Worm (Caenorhabditis elegans) whole organism, L1 larva: ENCODE data around the gene rhgf-1.

Experiments
- C04F5.9 ChIP-seq: sonication (generic microtip); optimal IDR thresholded peaks from 2 replicates; lab custom pipeline; 2016; ENCODE audit warnings: missing genetic modification characterization, missing compliant biosample characterization
- C16A3.4 ChIP-seq: fragments of 150-350 bp; optimal IDR thresholded peaks from 2 replicates; lab custom pipeline; 2014; ENCODE audit warnings: missing biosample characterization, missing genetic modification characterization
- ama-1 ChIP-seq: fragments of 150-350 bp; optimal IDR thresholded peaks from 2 replicates; lab custom pipeline; 2014
- ceh-63 ChIP-seq: fragments of 200-800 bp; sonication (Bioruptor generic); optimal IDR thresholded peaks from 2 replicates; lab custom pipeline; 2018; ENCODE audit warnings: mild to moderate bottlenecking, missing genetic modification characterization, missing compliant biosample characterization
- ceh-88 ChIP-seq: fragments of 200-800 bp; sonication (Bioruptor generic); IDR thresholded peaks from 2 replicates; pipeline ENCODE4 v1.3.6; 2022; ENCODE audit warnings: missing genetic modification characterization, missing compliant biosample characterization
- ces-1 ChIP-seq: fragments of 150-350 bp; optimal IDR thresholded peaks from 2 replicates; lab custom pipeline; 2014; ENCODE audit warnings: missing biosample characterization, missing genetic modification reagents, missing genetic modification characterization
- dpl-1 ChIP-seq, 3 experiments: fragments of 150-350 bp in 2 of 3; sonication (generic microtip) in 1 of 3; optimal IDR thresholded peaks; 2 replicates each; lab custom pipeline; 2014 to 2017; ENCODE audit warnings: missing biosample characterization in 3 of 3, missing genetic modification characterization in 3 of 3, missing genetic modification reagents in 3 of 3
- dsc-1 ChIP-seq: sonication (generic microtip); optimal IDR thresholded peaks from 2 replicates; lab custom pipeline; 2016; ENCODE audit warnings: mild to moderate bottlenecking, missing genetic modification characterization, missing compliant biosample characterization
- efl-1 ChIP-seq, 4 experiments: fragments of 150-350 bp; optimal IDR thresholded peaks in 3 of 4; peaks in 1 of 4; 1 replicate in 1 of 4; 2 replicates in 3 of 4; lab custom pipeline; 2014; ENCODE audit warnings: missing biosample characterization in 2 of 4, missing genetic modification characterization in 2 of 4, missing genetic modification reagents in 2 of 4
- efl-3 ChIP-seq: fragments of 200-800 bp; sonication (Bioruptor generic); optimal IDR thresholded peaks from 2 replicates; lab custom pipeline; 2018; ENCODE audit warnings: mild to moderate bottlenecking, missing genetic modification characterization, missing compliant biosample characterization
- egl-13 ChIP-seq: sonication (generic microtip); optimal IDR thresholded peaks from 2 replicates; lab custom pipeline; 2016; ENCODE audit warnings: missing genotype, missing genetic modification reagents, missing genetic modification characterization, missing compliant biosample characterization
- elt-2 ChIP-seq: sonication (generic microtip); optimal IDR thresholded peaks from 2 replicates; lab custom pipeline; 2016; ENCODE audit warnings: missing genetic modification characterization, mild to moderate bottlenecking, inconsistent platforms, missing compliant biosample characterization, missing genetic modification reagents
- ets-5 ChIP-seq: fragments of 200-800 bp; sonication (Bioruptor generic); IDR thresholded peaks from 2 replicates; pipeline ENCODE4 v1.3.6; 2022; ENCODE audit warnings: missing genetic modification characterization, missing compliant biosample characterization
- fkh-10 ChIP-seq: sonication (generic microtip); optimal IDR thresholded peaks from 2 replicates; lab custom pipeline; 2017; ENCODE audit warnings: missing biosample characterization, missing genetic modification reagents, missing genetic modification characterization
- fkh-4 ChIP-seq: sonication (generic microtip); optimal IDR thresholded peaks from 2 replicates; lab custom pipeline; 2016; ENCODE audit warnings: missing compliant biosample characterization, missing genetic modification characterization, borderline replicate concordance
- fkh-8 ChIP-seq: sonication (generic microtip); optimal IDR thresholded peaks from 2 replicates; lab custom pipeline; 2016; ENCODE audit warnings: mild to moderate bottlenecking, missing genetic modification characterization, missing compliant biosample characterization
- hlh-17 ChIP-seq: fragments of 200-800 bp; sonication (Bioruptor generic); optimal IDR thresholded peaks from 2 replicates; lab custom pipeline; 2018; ENCODE audit warnings: missing genetic modification characterization, mild to moderate bottlenecking, missing compliant biosample characterization, moderate library complexity, borderline replicate concordance
- hlh-4 ChIP-seq: sonication (generic microtip); optimal IDR thresholded peaks from 2 replicates; lab custom pipeline; 2016; ENCODE audit warnings: mild to moderate bottlenecking, missing genetic modification characterization, missing compliant biosample characterization
- irx-1 ChIP-seq: sonication (generic microtip); optimal IDR thresholded peaks from 2 replicates; lab custom pipeline; 2016; ENCODE audit warnings: missing genetic modification characterization, missing compliant biosample characterization
- jun-1 ChIP-seq: fragments of 150-350 bp; optimal IDR thresholded peaks from 2 replicates; lab custom pipeline; 2014; ENCODE audit warnings: missing biosample characterization, missing genetic modification reagents, missing genetic modification characterization
- lin-15B ChIP-seq: fragments of 150-350 bp; sonication (generic microtip); optimal IDR thresholded peaks from 3 replicates; lab custom pipeline; 2014; ENCODE audit warnings: missing biosample characterization, missing genetic modification characterization
- lin-39 ChIP-seq: fragments of 150-350 bp; optimal IDR thresholded peaks from 2 replicates; lab custom pipeline; 2014; ENCODE audit warnings: missing biosample characterization, missing genetic modification reagents, missing genetic modification characterization
- mab-9 ChIP-seq: fragments of 200-800 bp; sonication (Bioruptor generic); IDR thresholded peaks from 2 replicates; pipeline ENCODE4 v1.3.6; 2022; ENCODE audit warnings: missing genetic modification reagents, missing genetic modification characterization, missing compliant biosample characterization
- nhr-11 ChIP-seq: fragments of 150-350 bp; optimal IDR thresholded peaks from 2 replicates; lab custom pipeline; 2014; ENCODE audit warnings: missing biosample characterization, missing genetic modification characterization
- nhr-12 ChIP-seq: sonication (generic microtip); optimal IDR thresholded peaks from 2 replicates; lab custom pipeline; 2017; ENCODE audit warnings: missing biosample characterization, missing genetic modification characterization
- nhr-19 ChIP-seq: fragments of 200-800 bp; sonication (Bioruptor generic); conservative IDR thresholded peaks from 2 replicates; pipeline ENCODE4 v1.3.6; 2022; ENCODE audit warnings: missing genetic modification characterization, missing compliant biosample characterization
- nhr-20 ChIP-seq: sonication (generic microtip); optimal IDR thresholded peaks from 2 replicates; lab custom pipeline; 2016; ENCODE audit warnings: mild to moderate bottlenecking, missing genetic modification characterization, missing compliant biosample characterization
- nhr-237 ChIP-seq: fragments of 150-350 bp; optimal IDR thresholded peaks from 2 replicates; lab custom pipeline; 2014; ENCODE audit warnings: missing biosample characterization, missing genetic modification characterization
- nhr-28 ChIP-seq: fragments of 150-350 bp; optimal IDR thresholded peaks from 2 replicates; lab custom pipeline; 2014; ENCODE audit warnings: missing biosample characterization, missing genetic modification characterization
- nhr-84 ChIP-seq: sonication (generic microtip); optimal IDR thresholded peaks from 2 replicates; lab custom pipeline; 2017; ENCODE audit warnings: missing biosample characterization, missing genetic modification characterization
- nhr-85 ChIP-seq: sonication (generic microtip); peaks from one replicate; lab custom pipeline; 2016; ENCODE audit warnings: missing genetic modification characterization, inconsistent platforms, missing compliant biosample characterization
- pax-3 ChIP-seq: fragments of 200-800 bp; sonication (Bioruptor generic); optimal IDR thresholded peaks from 2 replicates; lab custom pipeline; 2018; ENCODE audit warnings: mild to moderate bottlenecking, missing genetic modification characterization, moderate library complexity, missing compliant biosample characterization
- pqm-1 ChIP-seq: sonication (generic microtip); optimal IDR thresholded peaks from 3 replicates; lab custom pipeline; 2017; ENCODE audit warnings: missing biosample characterization, missing genetic modification characterization
- sox-4 ChIP-seq: sonication (generic microtip); optimal IDR thresholded peaks from 2 replicates; lab custom pipeline; 2016; ENCODE audit warnings: missing genetic modification characterization, missing compliant biosample characterization
- sptf-1 ChIP-seq: fragments of 150-350 bp; optimal IDR thresholded peaks from 2 replicates; lab custom pipeline; 2014; ENCODE audit warnings: missing biosample characterization, missing genetic modification characterization
- sup-37 ChIP-seq: fragments of 200-800 bp; sonication (Bioruptor generic); optimal IDR thresholded peaks from 2 replicates; lab custom pipeline; 2018; ENCODE audit warnings: mild to moderate bottlenecking, missing genetic modification characterization, missing compliant biosample characterization
- swsn-7 ChIP-seq: sonication (generic microtip); optimal IDR thresholded peaks from 2 replicates; lab custom pipeline; 2016; ENCODE audit warnings: missing genetic modification characterization, missing compliant biosample characterization
- tbx-2 ChIP-seq: sonication (generic microtip); optimal IDR thresholded peaks from 2 replicates; lab custom pipeline; 2016; ENCODE audit warnings: missing genetic modification characterization, missing compliant biosample characterization
- tlp-1 ChIP-seq: fragments of 150-350 bp; optimal IDR thresholded peaks from 2 replicates; lab custom pipeline; 2014; ENCODE audit warnings: missing biosample characterization, missing genetic modification characterization
- unc-30 ChIP-seq: sonication (generic microtip); optimal IDR thresholded peaks from 2 replicates; lab custom pipeline; 2017; ENCODE audit warnings: missing biosample characterization, missing genetic modification characterization
- unc-62 ChIP-seq: fragments of 150-350 bp; optimal IDR thresholded peaks from 2 replicates; lab custom pipeline; 2014; ENCODE audit warnings: missing biosample characterization, missing genetic modification reagents, missing genetic modification characterization
- unc-86 ChIP-seq: sonication (generic microtip); optimal IDR thresholded peaks from 2 replicates; lab custom pipeline; 2016; ENCODE audit warnings: missing genetic modification characterization, missing compliant biosample characterization
- unc-98 ChIP-seq: fragments of 200-800 bp; sonication (Bioruptor generic); IDR thresholded peaks from 2 replicates; pipeline ENCODE4 v1.3.6; 2022; ENCODE audit warnings: missing genetic modification characterization, missing compliant biosample characterization
- vab-15 ChIP-seq: sonication (generic microtip); optimal IDR thresholded peaks from 2 replicates; lab custom pipeline; 2017; ENCODE audit warnings: missing genotype, mild to moderate bottlenecking, missing genetic modification characterization, missing compliant biosample characterization
- ztf-4 ChIP-seq: fragments of 150-350 bp; optimal IDR thresholded peaks from 2 replicates; lab custom pipeline; 2014; ENCODE audit warnings: missing biosample characterization, missing genetic modification characterization

Gene rhgf-1

ce11 chrX:10677552-10677951 is 34.1 kb downstream of the rhgf-1 start (continued):
- TF ChIP-seq C16A3.4 (peak; percentile 48), jun-1 (tag; lab: Kevin White, UChicago) (no peak), nhr-20 (tag; lab: Kevin White, UChicago) (peak; percentile 81), sptf-1 (tag; lab: Kevin White, UChicago) (no peak), pax-3 (tag; lab: Kevin White, UChicago) (no peak), ceh-63 (GFP tag; lab: Kevin White, UChicago) (no peak), swsn-7 (tag; lab: Kevin White, UChicago) (peak; percentile 51), hlh-17 (GFP tag; lab: Kevin White, UChicago) (no peak), hlh-4 (tag; lab: Kevin White, UChicago) (no peak), C04F5.9 (tag; lab: Kevin White, UChicago) (no peak), nhr-11 (tag; lab: Kevin White, UChicago) (no peak), ces-1 (GFP tag; lab: Kevin White, UChicago) (no peak), elt-2 (tag; lab: Kevin White, UChicago) (no peak), ceh-88 (GFP tag; lab: Robert Waterston, UW) (no peak), nhr-19 (GFP tag; lab: Robert Waterston, UW) (no peak), ama-1 (lab: Kevin White, UChicago) (no peak), nhr-85 (peak; percentile 93), sox-4 (tag; lab: Kevin White, UChicago) (no peak), unc-62 (GFP tag; lab: Kevin White, UChicago) (no peak), tbx-2 (peak; percentile 66), unc-98 (GFP tag; lab: Robert Waterston, UW) (no peak), ztf-4 (tag; lab: Kevin White, UChicago) (peak; percentile 59), efl-3 (no peak), vab-15 (tag; lab: Kevin White, UChicago) (no peak), unc-30 (tag; lab: Kevin White, UChicago) (no peak), fkh-10 (GFP tag; lab: Kevin White, UChicago) (no peak), mab-9 (GFP tag; lab: Robert Waterston, UW) (no peak), lin-39 (tag; lab: Kevin White, UChicago) (no peak), nhr-28 (no peak), fkh-4 (tag; lab: Kevin White, UChicago) (no peak), nhr-12 (no peak), nhr-84 (tag; lab: Kevin White, UChicago) (no peak), dsc-1 (peak; percentile 6), ets-5 (GFP tag; lab: Robert Waterston, UW) (no peak), sup-37 (GFP tag; lab: Kevin White, UChicago) (no peak), irx-1 (no peak), tlp-1 (tag; lab: Kevin White, UChicago) (no peak), lin-15B (no peak), nhr-237 (no peak), dpl-1 (GFP tag; optimal IDR thresholded peaks at IDR 0.05; lab: Kevin White, UChicago) (peak in 1 of 3 experiments; percentile 8), efl-1 (optimal IDR thresholded peaks at IDR 0.05; lab: Kevin White, UChicago) (no peak), efl-1 (GFP tag; optimal IDR thresholded peaks at IDR 0.05 in 1 of 2; lab: Kevin White, UChicago) (peak in 1 of 2 experiments; percentile 80), pqm-1 (tag; lab: Kevin White, UChicago) (no peak), fkh-8 (tag; lab: Kevin White, UChicago) (no peak), unc-86 (no peak)

ce11 chrX:10677009-10677408 is 34.7 kb downstream of the rhgf-1 start, which contains the start of gene F13E6.1:
Gene F13E6.1, minus strand, starts transcription at chrX:10677109.
- no peak for TF ChIP-seq egl-13 (tag; lab: Kevin White, UChicago)
